Fruit fly (Drosophila melanogaster) ovary, adult (tissue): Measurements from ENCODE around the gene zormin.

Source experiments
- CG17801 ChIP-seq: fragments of 200-800 bp; optimal IDR thresholded peaks from 2 replicates; lab custom pipeline; 2019; ENCODE audit warnings: missing biosample characterization, mild to moderate bottlenecking, missing genetic modification characterization, moderate library complexity; ENCODE audit not compliant: partially characterized antibody

zormin gene

DNA sequence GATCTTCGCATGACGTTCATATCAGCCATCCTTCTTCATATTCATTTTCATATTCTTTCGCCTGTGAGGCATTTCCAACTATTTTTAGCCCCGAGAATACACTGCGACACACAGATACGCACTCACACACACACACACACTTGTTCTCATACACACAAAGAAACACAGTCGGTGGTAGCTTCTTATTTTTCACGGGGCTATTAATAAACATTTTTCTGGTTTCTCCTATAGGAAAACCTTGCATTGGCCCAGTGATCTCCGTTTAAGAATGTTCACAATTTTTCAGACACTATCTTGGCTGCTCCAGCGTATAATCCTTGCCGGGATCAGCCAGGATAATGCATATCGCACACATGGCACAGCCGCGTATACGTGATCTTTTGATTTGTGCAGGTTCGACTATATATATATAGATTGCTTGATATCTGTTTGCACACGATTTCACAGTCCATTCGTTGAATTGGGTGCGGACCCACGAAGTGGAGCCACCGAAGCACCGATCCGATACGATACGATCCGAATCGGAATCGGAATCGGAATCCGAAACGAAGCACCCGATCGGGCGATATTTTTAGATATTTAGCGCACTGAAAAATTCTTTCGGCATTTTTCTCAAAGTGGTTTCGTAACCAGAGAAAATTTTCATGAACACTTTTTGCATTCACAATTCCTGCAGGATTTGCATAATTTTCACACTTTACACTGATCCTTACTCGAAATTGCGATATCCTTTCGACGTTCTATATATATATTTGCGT is 36.6 kb downstream of the zormin start:
- no peak for TF ChIP-seq CG17801 (GFP tag; lab: Kevin White, UChicago)

DNA sequence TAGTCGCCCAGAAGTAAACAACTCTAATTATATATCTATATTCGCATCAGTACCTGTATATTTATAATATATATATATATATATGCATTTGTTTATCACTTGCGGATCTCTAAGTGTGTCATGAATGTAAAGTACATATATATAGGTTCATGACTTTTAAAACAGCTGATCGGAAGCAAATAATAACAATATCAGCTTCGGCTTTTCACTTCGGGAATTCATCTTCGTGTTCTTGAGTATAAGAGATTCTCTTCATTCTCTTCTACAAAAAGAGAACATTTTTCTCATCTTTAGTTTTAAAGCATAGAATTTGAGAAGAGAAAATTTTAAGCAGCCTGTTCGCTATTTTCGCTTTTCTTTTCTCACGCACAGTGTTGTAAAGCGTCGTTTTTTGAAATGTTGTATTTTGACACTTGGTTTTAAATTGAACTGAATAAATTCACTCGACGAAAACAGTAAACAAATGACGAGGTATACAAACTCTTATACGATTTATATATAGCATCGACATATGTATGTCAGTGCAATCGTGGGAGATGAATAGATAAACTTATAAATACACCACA is 44.1 kb downstream of the zormin start:
- TF ChIP-seq CG17801 (GFP tag; lab: Kevin White, UChicago), result no peak

DNA sequence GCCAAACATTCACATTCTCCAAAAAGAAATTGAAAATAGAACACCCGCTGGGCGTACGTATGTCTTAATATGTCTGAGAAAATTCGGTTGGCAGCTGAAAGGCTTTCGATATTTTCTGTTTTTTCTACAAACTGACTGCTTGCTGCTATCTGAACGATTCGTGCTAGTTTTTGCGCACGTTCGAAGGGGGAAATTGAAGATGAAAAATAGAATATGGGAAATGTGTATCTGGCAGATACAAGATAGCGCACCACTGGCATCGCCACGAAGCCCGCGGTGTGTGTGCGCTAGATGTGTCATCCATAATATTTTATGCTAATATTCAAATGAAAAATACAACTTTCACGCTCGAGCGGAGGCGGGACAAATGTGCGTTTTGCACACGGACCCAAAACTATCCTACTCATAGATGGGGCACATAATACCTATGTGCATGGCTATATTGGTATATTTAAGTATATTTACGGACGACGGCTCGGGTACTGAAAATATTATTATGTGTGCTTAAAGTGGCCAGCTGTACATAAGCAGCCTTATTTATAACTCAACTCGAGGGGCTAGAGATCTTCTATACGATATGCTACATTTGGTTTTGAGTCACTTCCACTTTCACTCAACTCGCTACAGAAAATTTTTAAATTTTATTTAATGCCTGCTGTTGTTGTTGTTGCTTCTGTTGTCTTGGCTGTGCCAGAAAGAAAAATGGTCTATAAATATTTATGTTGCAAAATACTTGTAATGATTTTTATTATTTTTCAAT is 61.6 kb downstream of the zormin start:
- no peak for TF ChIP-seq CG17801 (GFP tag; lab: Kevin White, UChicago)
